Fruit fly (Drosophila melanogaster) whole organism, embryonic: ENCODE results near the gene wit.
A peak's percentile ranks its signal among the peaks of the same experiment; 100 is the strongest.

Experiments
- CG14860 ChIP-seq: fragments of 200-800 bp; sonication (Bioruptor generic); IDR thresholded peaks from 3 replicates; pipeline ENCODE4 v1.3.6; 2022; ENCODE audit warnings: missing biosample characterization, missing genetic modification characterization; ENCODE audit not compliant: partially characterized antibody
- CG16779 ChIP-seq: fragments of 200-800 bp; sonication (Bioruptor generic); IDR thresholded peaks from 2 replicates; pipeline ENCODE4 v1.3.6; 2022; ENCODE audit warnings: missing biosample characterization, missing genetic modification characterization
- CG3838 ChIP-seq: fragments of 200-800 bp; sonication (Bioruptor generic); optimal IDR thresholded peaks from 3 replicates; lab custom pipeline; 2016; ENCODE audit warnings: missing biosample characterization, missing genetic modification characterization
- CG4707 ChIP-seq: fragments of 200-800 bp; sonication (Bioruptor generic); optimal IDR thresholded peaks from 2 replicates; lab custom pipeline; 2018; ENCODE audit warnings: missing biosample characterization, mild to moderate bottlenecking, missing genetic modification characterization, moderate library complexity
- Hr78 ChIP-seq, 2 experiments: fragments of 200-800 bp in 1 of 2; fragments of >200 bp in 1 of 2; sonication (Bioruptor generic) in 1 of 2; optimal IDR thresholded peaks; 2 replicates each; lab custom pipeline; 2017 to 2019; ENCODE audit warnings: missing biosample characterization in 2 of 2, missing genetic modification characterization in 2 of 2, mild to moderate bottlenecking in 1 of 2, moderate library complexity in 1 of 2
- bigmax ChIP-seq: fragments of 200-800 bp; sonication (Bioruptor generic); optimal IDR thresholded peaks from 2 replicates; lab custom pipeline; 2018; ENCODE audit warnings: missing biosample characterization, mild to moderate bottlenecking, missing genetic modification characterization
- gsb ChIP-seq: fragments of 200-800 bp; sonication (Bioruptor generic); IDR thresholded peaks from 2 replicates; pipeline ENCODE4 v1.3.6; 2022; ENCODE audit warnings: missing biosample characterization, missing genetic modification characterization

DNA sequence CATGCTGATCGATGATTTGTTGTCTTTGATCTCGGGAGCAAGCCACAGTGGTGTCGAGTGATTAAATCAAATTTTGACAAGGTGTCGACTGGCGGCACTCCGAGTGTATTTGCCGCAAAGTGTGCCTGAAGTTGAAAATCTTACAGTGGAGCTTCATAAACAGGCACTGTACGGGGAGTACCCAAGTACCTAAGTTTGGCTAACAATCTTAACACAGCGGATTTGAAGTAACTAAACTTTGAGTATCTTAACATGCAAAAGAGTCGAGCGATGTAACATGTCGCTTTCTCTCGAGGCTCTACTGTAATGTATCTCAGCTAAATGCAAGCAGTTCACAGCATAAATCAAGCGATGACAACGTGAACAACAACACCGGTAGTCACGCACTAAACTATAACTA, 54.8 kb downstream of the wit start:
- TF ChIP-seq bigmax (no peak), Hr78 (GFP tag; optimal IDR thresholded peaks at IDR 0.05; lab: Kevin White, UChicago) (no peak), CG14860 (no peak), gsb (GFP tag; lab: Robert Waterston, UW) (no peak), CG16779 (GFP tag; lab: Robert Waterston, UW) (no peak), CG4707 (GFP tag; lab: Kevin White, UChicago) (peak; percentile 63), CG3838 (GFP tag; lab: Kevin White, UChicago) (no peak)
